Worm (Caenorhabditis elegans): ENCODE measurements around the gene R160.12.

ce11 chrX:4397460-4397859 is 19.9 kb upstream of the R160.12 start:
- TF ChIP-seq snpc-4 (tag; optimal IDR thresholded peaks at IDR 0.05) (no peak), lin-15B (tag; optimal IDR thresholded peaks at IDR 0.05) (no peak), nhr-237 (tag; optimal IDR thresholded peaks at IDR 0.05) (no peak), aly-2 (tag; optimal IDR thresholded peaks at IDR 0.05) (no peak), ama-1 (optimal IDR thresholded peaks at IDR 0.05) (no peak), pqm-1 (tag; optimal IDR thresholded peaks at IDR 0.05) (no peak), zag-1 (tag; optimal IDR thresholded peaks at IDR 0.05) (no peak), elt-1 (tag; optimal IDR thresholded peaks at IDR 0.05) (no peak)

Data from whole organism, L3 larva.